Fruit fly (Drosophila melanogaster) whole organism: Measurements from ENCODE around the gene CG5708.

ENCODE experiments used
- Dll ChIP-seq: fragments of >200 bp; optimal IDR thresholded peaks from 2 replicates; lab custom pipeline; 2017
- psq ChIP-seq: fragments of >200 bp; optimal IDR thresholded peaks from 2 replicates; lab custom pipeline; 2017
- usp ChIP-seq: fragments of >200 bp; optimal IDR thresholded peaks from 2 replicates; lab custom pipeline; 2017; ENCODE audit warnings: missing biosample characterization, missing genetic modification characterization, mixed read lengths

- no peak for TF ChIP-seq psq
- no peak for TF ChIP-seq Dll (lab: Kevin White, UChicago)
- TF ChIP-seq usp (GFP tag; lab: Kevin White, UChicago), result no peak
Observed at dm6 chr2L:10255725-10256158, 29.1 kb upstream of the CG5708 start, which contains the start of gene CG5676.
